Fruit fly (Drosophila melanogaster) whole organism, wandering third instar larva: Measurements from ENCODE around the gene Dop1R2.

ENCODE experiments used
- HLH106 ChIP-seq: fragments of 200-800 bp; optimal IDR thresholded peaks from 3 replicates; lab custom pipeline; 2019; ENCODE audit warnings: missing biosample characterization, mild to moderate bottlenecking, missing genetic modification characterization, moderate library complexity
- lola ChIP-seq: fragments of >200 bp; optimal IDR thresholded peaks from 2 replicates; lab custom pipeline; 2017; ENCODE audit warnings: missing biosample characterization, missing genetic modification characterization
- psq ChIP-seq: fragments of 200-800 bp; sonication (Bioruptor generic); optimal IDR thresholded peaks from 3 replicates; lab custom pipeline; 2017; ENCODE audit warnings: missing biosample characterization, mild to moderate bottlenecking, missing genetic modification characterization, moderate library complexity
- tai ChIP-seq: sonication (Bioruptor generic); optimal IDR thresholded peaks from 2 replicates; lab custom pipeline; 2016; ENCODE audit warnings: missing biosample characterization, missing genetic modification characterization

dm6 chr3R:29697841-29698240 is 38.1 kb upstream of the Dop1R2 start:
- no peak for TF ChIP-seq HLH106 (tag; lab: Kevin White, UChicago)
- TF ChIP-seq tai (GFP tag; lab: Kevin White, UChicago): no peak
- no peak for TF ChIP-seq lola (GFP tag; lab: Kevin White, UChicago)
- TF ChIP-seq psq (GFP tag; lab: Kevin White, UChicago): no peak
